Fruit fly (Drosophila melanogaster): ENCODE measurements around the gene CG11878.

Gene CG11878

DNA sequence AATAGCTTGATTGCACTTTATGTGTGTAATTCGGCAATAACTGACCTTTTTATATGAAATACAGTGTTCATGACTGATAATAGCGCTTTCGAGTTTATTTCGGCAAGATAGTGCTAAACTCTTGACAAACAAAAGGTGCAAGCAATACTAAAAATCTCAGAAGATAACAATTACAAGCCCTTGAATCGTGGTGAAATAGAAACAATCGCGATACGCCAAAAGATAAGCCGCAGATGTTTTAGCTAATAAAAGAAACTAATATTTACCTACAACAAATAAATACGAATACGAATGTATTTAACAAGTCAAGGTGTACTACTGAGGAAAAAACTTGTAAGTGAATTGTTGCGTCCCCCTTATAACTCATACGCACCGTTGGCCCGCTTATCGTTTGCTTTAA, 1.6 kb downstream of the CG11878 start (continued):
- TF ChIP-seq CG7745 (tag; optimal IDR thresholded peaks at IDR 0.05) (no peak), CG31365 (tag; optimal IDR thresholded peaks at IDR 0.05) (peak; percentile 10), pnt (GFP tag; optimal IDR thresholded peaks at IDR 0.05) (no peak), CG17385 (GFP tag; optimal IDR thresholded peaks at IDR 0.05) (peak; percentile 22), Meics (GFP tag; optimal IDR thresholded peaks at IDR 0.05) (peak; percentile 60), CHES-1-like (GFP tag; optimal IDR thresholded peaks at IDR 0.05) (no peak), kay (GFP tag; optimal IDR thresholded peaks at IDR 0.05) (no peak), CG17568 (GFP tag; optimal IDR thresholded peaks at IDR 0.05) (peak; percentile 58), zen2 (GFP tag; IDR thresholded peaks at IDR 0.05; ENCODE audit: partially characterized antibody) (no peak), Hand (GFP tag; optimal IDR thresholded peaks at IDR 0.05) (peak; percentile 52), crol (GFP tag; IDR thresholded peaks at IDR 0.05) (no peak), CG13296 (GFP tag; optimal IDR thresholded peaks at IDR 0.05) (peak; percentile 81), Hmr (GFP tag; optimal IDR thresholded peaks at IDR 0.05) (peak; percentile 75), CG12299 (tag; optimal IDR thresholded peaks at IDR 0.05) (peak; percentile 36), Doc3 (GFP tag; IDR thresholded peaks at IDR 0.05; ENCODE audit: partially characterized antibody) (no peak), CG13624 (GFP tag; optimal IDR thresholded peaks at IDR 0.05) (no peak), Fer1 (GFP tag; optimal IDR thresholded peaks at IDR 0.05) (peak; percentile 81), B-H1 (GFP tag; IDR thresholded peaks at IDR 0.05) (no peak), danr (GFP tag; IDR thresholded peaks at IDR 0.05) (no peak), Fer3 (tag; optimal IDR thresholded peaks at IDR 0.05) (peak; percentile 54), CG11695 (GFP tag; IDR thresholded peaks at IDR 0.05) (0 out of 3 replicates have a peak, but pooled peaks have one; percentile 17), tll (GFP tag; optimal IDR thresholded peaks at IDR 0.05) (no peak), Camta (GFP tag; optimal IDR thresholded peaks at IDR 0.05) (no peak), Gsc (GFP tag; IDR thresholded peaks at IDR 0.05) (no peak), CG2875 (GFP tag; optimal IDR thresholded peaks at IDR 0.05) (no peak), chinmo (GFP tag; IDR thresholded peaks at IDR 0.05; ENCODE audit: partially characterized antibody) (no peak), CG17829 (tag; optimal IDR thresholded peaks at IDR 0.05) (no peak), zen (tag; optimal IDR thresholded peaks at IDR 0.05) (no peak), hkb (optimal IDR thresholded peaks at IDR 0.05) (no peak), hkb (GFP tag; IDR thresholded peaks at IDR 0.05) (peak; percentile 22; the same call in 1 of the 2 replicates), grn (GFP tag; optimal IDR thresholded peaks at IDR 0.05) (peak; percentile 19), cas (GFP tag; IDR thresholded peaks at IDR 0.05) (no peak), Eip74EF (GFP tag; optimal IDR thresholded peaks at IDR 0.05) (no peak), bigmax (GFP tag; optimal IDR thresholded peaks at IDR 0.05) (no peak), wek (GFP tag; optimal IDR thresholded peaks at IDR 0.05) (no peak), Hr39 (optimal IDR thresholded peaks at IDR 0.05) (no peak), Abd-B (GFP tag; optimal IDR thresholded peaks at IDR 0.05) (no peak), so (GFP tag; IDR thresholded peaks at IDR 0.05) (no peak), Ets97D (GFP tag; optimal IDR thresholded peaks at IDR 0.05) (no peak), CG34376 (GFP tag; optimal IDR thresholded peaks at IDR 0.05) (peak; percentile 47), grau (tag; optimal IDR thresholded peaks at IDR 0.05) (peak; percentile 15), fru (optimal IDR thresholded peaks at IDR 0.05) (no peak), Dad (GFP tag; optimal IDR thresholded peaks at IDR 0.05) (no peak), ara (GFP tag; IDR thresholded peaks at IDR 0.05) (no peak), Dbx (GFP tag; IDR thresholded peaks at IDR 0.05) (no peak), Ravus (GFP tag; IDR thresholded peaks at IDR 0.05) (no peak), ase (GFP tag; IDR thresholded peaks at IDR 0.05) (no peak), ato (GFP tag; IDR thresholded peaks at IDR 0.05; ENCODE audit: partially characterized antibody) (no peak), klu (GFP tag; IDR thresholded peaks at IDR 0.05) (no peak), tna (GFP tag; IDR thresholded peaks at IDR 0.05; ENCODE audit: partially characterized antibody) (no peak), odd (GFP tag; optimal IDR thresholded peaks at IDR 0.05) (peak; percentile 61), BtbVII (GFP tag; optimal IDR thresholded peaks at IDR 0.05) (peak; percentile 66)
